Fruit fly (Drosophila melanogaster) whole organism, wandering third instar larva: Measurements from ENCODE around the gene CG16721.

Source experiments
- Abd-B ChIP-seq: fragments of >200 bp; optimal IDR thresholded peaks from 2 replicates; lab custom pipeline; 2017; ENCODE audit warnings: missing biosample characterization, missing genetic modification characterization
- CG32264 ChIP-seq: fragments of 200-800 bp; sonication (Bioruptor generic); optimal IDR thresholded peaks from 2 replicates; lab custom pipeline; 2016; ENCODE audit warnings: missing biosample characterization, missing genetic modification characterization
- CG9705 ChIP-seq: fragments of 200-800 bp; sonication (Bioruptor generic); optimal IDR thresholded peaks from 2 replicates; lab custom pipeline; 2018; ENCODE audit warnings: missing biosample characterization, mild to moderate bottlenecking, missing genetic modification characterization
- CrebA ChIP-seq: fragments of 200-800 bp; sonication (Bioruptor generic); optimal IDR thresholded peaks from 2 replicates; lab custom pipeline; 2016; ENCODE audit warnings: missing biosample characterization, mild to moderate bottlenecking, missing genetic modification characterization, borderline replicate concordance
- Dfd ChIP-seq: fragments of >200 bp; optimal IDR thresholded peaks from 2 replicates; lab custom pipeline; 2017; ENCODE audit warnings: missing biosample characterization, missing genetic modification characterization
- Dif ChIP-seq: fragments of 200-275, 200-300 bp; sonication (Bioruptor generic); optimal IDR thresholded peaks from 2 replicates; lab custom pipeline; 2018; ENCODE audit warnings: missing biosample characterization, missing genetic modification characterization; ENCODE audit not compliant: partially characterized antibody
- GATAd ChIP-seq: sonication (Bioruptor generic); optimal IDR thresholded peaks from 2 replicates; lab custom pipeline; 2016; ENCODE audit warnings: missing biosample characterization, missing genetic modification characterization
- HLH106 ChIP-seq: fragments of 200-800 bp; optimal IDR thresholded peaks from 3 replicates; lab custom pipeline; 2019; ENCODE audit warnings: missing biosample characterization, mild to moderate bottlenecking, missing genetic modification characterization, moderate library complexity
- Hnf4 ChIP-seq: fragments of 200-800 bp; sonication (Bioruptor generic); optimal IDR thresholded peaks from 2 replicates; lab custom pipeline; 2016; ENCODE audit warnings: missing biosample characterization, mild to moderate bottlenecking, missing genetic modification characterization
- Hr78 ChIP-seq: fragments of >200 bp; optimal IDR thresholded peaks from 2 replicates; lab custom pipeline; 2017; ENCODE audit warnings: missing biosample characterization, missing genetic modification characterization
- Hr83 ChIP-seq: fragments of 200-300 bp; sonication (Bioruptor generic); optimal IDR thresholded peaks from 2 replicates; lab custom pipeline; 2016; ENCODE audit warnings: missing biosample characterization, mild to moderate bottlenecking, missing genetic modification characterization, moderate library complexity; ENCODE audit not compliant: poor library complexity, severe bottlenecking
- Jra ChIP-seq: sonication (Bioruptor generic); optimal IDR thresholded peaks from 2 replicates; lab custom pipeline; 2016; ENCODE audit warnings: missing biosample characterization, missing genetic modification characterization
- Mio ChIP-seq: sonication (Bioruptor generic); optimal IDR thresholded peaks from 2 replicates; lab custom pipeline; 2016; ENCODE audit warnings: missing biosample characterization, missing genetic modification characterization
- Myc ChIP-seq: fragments of >200 bp; optimal IDR thresholded peaks from 2 replicates; lab custom pipeline; 2017
- N ChIP-seq: fragments of >200 bp; optimal IDR thresholded peaks from 2 replicates; lab custom pipeline; 2018; ENCODE audit warnings: missing biosample characterization, missing external identifiers, missing genetic modification characterization
- OdsH ChIP-seq: fragments of 200-800 bp; sonication (Bioruptor generic); optimal IDR thresholded peaks from 2 replicates; lab custom pipeline; 2016; ENCODE audit warnings: missing biosample characterization, mild to moderate bottlenecking, missing genetic modification characterization
- Rel ChIP-seq, 2 experiments: fragments of 200-800 bp; sonication (Bioruptor generic) in 1 of 2; optimal IDR thresholded peaks; 2 replicates in 1 of 2; 3 replicates in 1 of 2; lab custom pipeline; 2016 to 2019; ENCODE audit warnings: mild to moderate bottlenecking in 2 of 2, missing biosample characterization in 2 of 2, missing genetic modification characterization in 2 of 2, moderate library complexity in 1 of 2
- Sp1 ChIP-seq: fragments of 200-800 bp; sonication (Bioruptor generic); optimal IDR thresholded peaks from 3 replicates; lab custom pipeline; 2019; ENCODE audit warnings: missing biosample characterization, mild to moderate bottlenecking, missing genetic modification characterization, moderate library complexity
- Vsx2 ChIP-seq: fragments of 200-300, 225-300 bp; sonication (Bioruptor generic); optimal IDR thresholded peaks from 2 replicates; lab custom pipeline; 2018; ENCODE audit warnings: missing biosample characterization, missing genetic modification characterization; ENCODE audit not compliant: partially characterized antibody
- br ChIP-seq: fragments of 200-800 bp; sonication (Bioruptor generic); optimal IDR thresholded peaks from 2 replicates; lab custom pipeline; 2016; ENCODE audit warnings: missing biosample characterization, missing genetic modification characterization
- brk ChIP-seq: fragments of 200-800 bp; sonication (Bioruptor generic); optimal IDR thresholded peaks from 2 replicates; lab custom pipeline; 2016; ENCODE audit warnings: missing biosample characterization, mild to moderate bottlenecking, missing genetic modification characterization
- dl ChIP-seq, 2 experiments: fragments of 175-275, 200-275 bp in 1 of 2; fragments of 200-275 bp in 1 of 2; sonication (Bioruptor generic); optimal IDR thresholded peaks; lab custom pipeline; 2018; ENCODE audit warnings: mild to moderate bottlenecking in 2 of 2, missing biosample characterization in 2 of 2, missing genetic modification characterization in 2 of 2, moderate library complexity in 2 of 2; ENCODE audit not compliant: partially characterized antibody in 2 of 2, insufficient read depth in 1 of 2
- dmrt93B ChIP-seq: fragments of 200-800 bp; sonication (Bioruptor generic); optimal IDR thresholded peaks from 2 replicates; lab custom pipeline; 2018; ENCODE audit warnings: missing biosample characterization, mild to moderate bottlenecking, missing genetic modification characterization
- dsf ChIP-seq: sonication (Bioruptor generic); optimal IDR thresholded peaks from 2 replicates; lab custom pipeline; 2016; ENCODE audit warnings: missing biosample characterization, missing genetic modification characterization, borderline replicate concordance
- ey ChIP-seq: fragments of 200-800 bp; sonication (Bioruptor generic); optimal IDR thresholded peaks from 2 replicates; lab custom pipeline; 2016; ENCODE audit warnings: missing biosample characterization, missing genetic modification characterization
- foxo ChIP-seq, 2 experiments: fragments of 200-800 bp; sonication (Bioruptor generic); optimal IDR thresholded peaks; 2 replicates in 1 of 2; 3 replicates in 1 of 2; lab custom pipeline; 2016 to 2017; ENCODE audit warnings: missing biosample characterization in 2 of 2, missing genetic modification characterization in 2 of 2
- fru ChIP-seq: fragments of 200-800 bp; sonication (Bioruptor generic); optimal IDR thresholded peaks from 3 replicates; lab custom pipeline; 2016; ENCODE audit warnings: missing biosample characterization, mild to moderate bottlenecking, missing genetic modification characterization
- h ChIP-seq: fragments of 200-800 bp; sonication (Bioruptor generic); optimal IDR thresholded peaks from 3 replicates; lab custom pipeline; 2016; ENCODE audit warnings: missing biosample characterization, mild to moderate bottlenecking, missing genetic modification characterization
- jim ChIP-seq: fragments of 175-275, 200-325 bp; sonication (Bioruptor generic); optimal IDR thresholded peaks from 2 replicates; lab custom pipeline; 2016; ENCODE audit warnings: missing biosample characterization, mild to moderate bottlenecking, missing genetic modification characterization
- lola ChIP-seq: fragments of >200 bp; optimal IDR thresholded peaks from 2 replicates; lab custom pipeline; 2017; ENCODE audit warnings: missing biosample characterization, missing genetic modification characterization
- pan ChIP-seq: fragments of >200 bp; optimal IDR thresholded peaks from 2 replicates; lab custom pipeline; 2017
- psq ChIP-seq: fragments of 200-800 bp; sonication (Bioruptor generic); optimal IDR thresholded peaks from 3 replicates; lab custom pipeline; 2017; ENCODE audit warnings: missing biosample characterization, mild to moderate bottlenecking, missing genetic modification characterization, moderate library complexity
- rgr ChIP-seq: fragments of 200-800 bp; sonication (Bioruptor generic); optimal IDR thresholded peaks from 3 replicates; lab custom pipeline; 2016; ENCODE audit warnings: missing biosample characterization, mild to moderate bottlenecking, missing genetic modification characterization
- sage ChIP-seq: fragments of 200-800 bp; sonication (Bioruptor generic); optimal IDR thresholded peaks from 2 replicates; lab custom pipeline; 2016; ENCODE audit warnings: missing biosample characterization, mild to moderate bottlenecking, missing genetic modification characterization
- sv ChIP-seq: fragments of 200-800 bp; sonication (Bioruptor generic); optimal IDR thresholded peaks from 3 replicates; lab custom pipeline; 2016; ENCODE audit warnings: missing biosample characterization, missing genetic modification characterization
- tai ChIP-seq: sonication (Bioruptor generic); optimal IDR thresholded peaks from 2 replicates; lab custom pipeline; 2016; ENCODE audit warnings: missing biosample characterization, missing genetic modification characterization
- usp ChIP-seq: fragments of >200 bp; optimal IDR thresholded peaks from 2 replicates; lab custom pipeline; 2017; ENCODE audit warnings: missing biosample characterization, missing genetic modification characterization
- woc ChIP-seq: sonication (Bioruptor generic); optimal IDR thresholded peaks from 2 replicates; lab custom pipeline; 2016; ENCODE audit warnings: missing biosample characterization, mild to moderate bottlenecking, missing genetic modification characterization

CG16721 gene

dm6 chrX:5879543-5879943 lies at the start of gene CG16721, which contains the start of gene Usp30:
CG16721 (plus strand) TSS chrX:5879869.
Usp30 (minus strand) TSS chrX:5879787.
- TF ChIP-seq brk (no peak), dl (GFP tag; optimal IDR thresholded peaks at IDR 0.05; lab: Kevin White, UChicago; ENCODE audit: insufficient read depth in 1 of 2, partially characterized antibody in 2 of 2) (no peak), dsf (GFP tag; lab: Kevin White, UChicago) (no peak), woc (GFP tag; lab: Kevin White, UChicago) (no peak), CrebA (GFP tag; lab: Kevin White, UChicago) (no peak), foxo (GFP tag; optimal IDR thresholded peaks at IDR 0.05; lab: Kevin White, UChicago) (peak in 1 of 2 experiments; percentile 84), fru (peak; percentile 74), br (peak; percentile 68), sv (GFP tag; lab: Kevin White, UChicago) (peak; percentile 51), pan (lab: Kevin White, UChicago) (no peak), Rel (GFP tag; optimal IDR thresholded peaks at IDR 0.05; lab: Kevin White, UChicago) (no peak), Rel (tag; optimal IDR thresholded peaks at IDR 0.05; lab: Kevin White, UChicago) (peak; percentile 66), N (GFP tag; lab: Kevin White, UChicago) (no peak), ey (GFP tag; lab: Kevin White, UChicago) (peak; percentile 59), Dif (GFP tag; lab: Kevin White, UChicago) (no peak), Dfd (GFP tag; lab: Kevin White, UChicago) (no peak), HLH106 (tag; lab: Kevin White, UChicago) (peak; percentile 55), Hr83 (GFP tag; lab: Kevin White, UChicago) (peak; percentile 11), Hnf4 (no peak), h (GFP tag; lab: Kevin White, UChicago) (peak; percentile 80), Mio (GFP tag; lab: Kevin White, UChicago) (no peak), CG32264 (GFP tag; lab: Kevin White, UChicago) (peak; percentile 38), usp (GFP tag; lab: Kevin White, UChicago) (no peak), dmrt93B (GFP tag; lab: Kevin White, UChicago) (no peak), tai (no peak), CG9705 (GFP tag; lab: Kevin White, UChicago) (peak; percentile 31), jim (no peak), GATAd (GFP tag; lab: Kevin White, UChicago) (no peak), lola (GFP tag; lab: Kevin White, UChicago) (no peak), Jra (GFP tag; lab: Kevin White, UChicago) (peak; percentile 81), OdsH (GFP tag; lab: Kevin White, UChicago) (peak; percentile 65), Myc (lab: Kevin White, UChicago) (no peak), Vsx2 (no peak), sage (GFP tag; lab: Kevin White, UChicago) (no peak), Abd-B (no peak), Sp1 (GFP tag; lab: Kevin White, UChicago) (peak; percentile 57), Hr78 (no peak), psq (GFP tag; lab: Kevin White, UChicago) (peak; percentile 65), rgr (GFP tag; lab: Kevin White, UChicago) (peak; percentile 80)

DNA sequence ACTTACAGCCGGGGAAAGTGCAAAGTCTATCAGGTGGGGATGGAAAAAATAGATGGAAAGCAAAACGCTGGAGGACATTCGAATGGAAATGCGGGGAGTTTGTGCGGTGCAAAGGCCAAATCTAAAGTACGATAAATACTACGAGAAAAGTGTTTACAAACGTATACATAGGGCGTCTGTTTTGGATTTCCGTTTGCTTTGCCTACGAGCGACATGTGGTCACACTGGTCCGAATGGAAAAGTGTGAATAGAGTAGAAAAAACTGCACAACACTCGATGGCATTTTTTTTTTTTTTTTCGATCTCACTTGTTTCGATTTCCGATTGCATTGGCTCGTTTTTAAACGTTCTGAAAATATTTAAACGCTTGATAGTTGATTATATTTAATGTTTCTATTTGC lies 39.9 kb upstream of the CG16721 start:
- TF ChIP-seq woc (GFP tag; lab: Kevin White, UChicago) (no peak), Hnf4 (no peak), sv (GFP tag; lab: Kevin White, UChicago) (no peak), HLH106 (tag; lab: Kevin White, UChicago) (no peak), Dfd (GFP tag; lab: Kevin White, UChicago) (no peak), dsf (GFP tag; lab: Kevin White, UChicago) (no peak), CG32264 (GFP tag; lab: Kevin White, UChicago) (no peak), CG9705 (GFP tag; lab: Kevin White, UChicago) (no peak), GATAd (GFP tag; lab: Kevin White, UChicago) (no peak), Dif (GFP tag; lab: Kevin White, UChicago) (no peak), OdsH (GFP tag; lab: Kevin White, UChicago) (no peak), tai (no peak), lola (GFP tag; lab: Kevin White, UChicago) (no peak)
